Worm (Caenorhabditis elegans): ENCODE results near the gene F18E3.11.

- TF ChIP-seq sma-3 (GFP tag; optimal IDR thresholded peaks at IDR 0.05), result no peak
- TF ChIP-seq ceh-16 (tag; optimal IDR thresholded peaks at IDR 0.05), result no peak
- no peak for TF ChIP-seq ama-1 (optimal IDR thresholded peaks at IDR 0.05)
- TF ChIP-seq nhr-12 (tag; optimal IDR thresholded peaks at IDR 0.05), result no peak
- no peak for TF ChIP-seq nhr-237 (tag; optimal IDR thresholded peaks at IDR 0.05)
- TF ChIP-seq ztf-11 (tag; optimal IDR thresholded peaks at IDR 0.05), result no peak
- TF ChIP-seq unc-39 (tag; optimal IDR thresholded peaks at IDR 0.05), result no peak
- TF ChIP-seq lsy-2 (tag; optimal IDR thresholded peaks at IDR 0.05), result no peak
- no peak for TF ChIP-seq egl-27 (tag; optimal IDR thresholded peaks at IDR 0.05)
- TF ChIP-seq snpc-4 (tag; optimal IDR thresholded peaks at IDR 0.05), result no peak
- no peak for TF ChIP-seq unc-62 (GFP tag; optimal IDR thresholded peaks at IDR 0.05)
- TF ChIP-seq alr-1 (tag; optimal IDR thresholded peaks at IDR 0.05), result no peak
- no peak for TF ChIP-seq gmeb-1 (tag; optimal IDR thresholded peaks at IDR 0.05)
Observed at ce11 chrV:7426594-7426993, 13.3 kb downstream of the F18E3.11 start, which contains the start of gene srw-68.

All from whole organism, L2 larva.